Fruit fly (Drosophila melanogaster) whole organism, pupa: ENCODE data around the gene hh.

ENCODE experiments used
- CG10348 ChIP-seq: fragments of 200-800 bp; sonication (Bioruptor generic); IDR thresholded peaks from 2 replicates; pipeline ENCODE4 v1.3.6; 2022; ENCODE audit warnings: missing biosample characterization, missing genetic modification characterization
- CG12605 ChIP-seq: fragments of 200-800 bp; sonication (Bioruptor generic); IDR thresholded peaks from 2 replicates; pipeline ENCODE4 v1.3.6; 2022; ENCODE audit warnings: missing biosample characterization, missing genetic modification characterization
- CG13204 ChIP-seq: fragments of 200-800 bp; sonication (Bioruptor generic); optimal IDR thresholded peaks from 2 replicates; lab custom pipeline; 2018; ENCODE audit warnings: missing biosample characterization, mild to moderate bottlenecking, missing genetic modification characterization, moderate library complexity
- CG14655 ChIP-seq: fragments of 200-800 bp; sonication (Bioruptor generic); optimal IDR thresholded peaks from 3 replicates; lab custom pipeline; 2017; ENCODE audit warnings: mild to moderate bottlenecking, missing biosample characterization, missing genetic modification reagents, missing genetic modification characterization
- CG15710 ChIP-seq: fragments of 200-800 bp; sonication (Bioruptor generic); optimal IDR thresholded peaks from 2 replicates; lab custom pipeline; 2018; ENCODE audit warnings: missing biosample characterization, mild to moderate bottlenecking, missing genetic modification characterization, moderate library complexity
- CG17806 ChIP-seq: fragments of 200-800 bp; sonication (Bioruptor generic); optimal IDR thresholded peaks from 2 replicates; lab custom pipeline; 2018; ENCODE audit warnings: missing biosample characterization, mild to moderate bottlenecking, missing genetic modification characterization, moderate library complexity
- CG32121 ChIP-seq: fragments of 200-800 bp; sonication (Bioruptor generic); IDR thresholded peaks from 2 replicates; pipeline ENCODE4 v1.3.6; 2022; ENCODE audit warnings: missing biosample characterization, missing genetic modification characterization
- CG34367 ChIP-seq: fragments of 200-800 bp; sonication (Bioruptor generic); optimal IDR thresholded peaks from 2 replicates; lab custom pipeline; 2018; ENCODE audit warnings: missing biosample characterization, mild to moderate bottlenecking, missing genetic modification characterization
- CG4496 ChIP-seq: fragments of 200-800 bp; sonication (Bioruptor generic); IDR thresholded peaks from 3 replicates; pipeline ENCODE4 v1.3.6; 2022; ENCODE audit warnings: missing biosample characterization, missing genetic modification characterization
- CG8159 ChIP-seq: fragments of 200-800 bp; sonication (Bioruptor generic); optimal IDR thresholded peaks from 3 replicates; lab custom pipeline; 2018; ENCODE audit warnings: missing biosample characterization, mild to moderate bottlenecking, missing genetic modification characterization, moderate library complexity
- CG8301 ChIP-seq: fragments of 200-800 bp; sonication (Bioruptor generic); optimal IDR thresholded peaks from 2 replicates; lab custom pipeline; 2018; ENCODE audit warnings: missing biosample characterization, mild to moderate bottlenecking, missing genetic modification characterization
- CG9948 ChIP-seq: fragments of 200-800 bp; sonication (Bioruptor generic); optimal IDR thresholded peaks from 2 replicates; lab custom pipeline; 2018; ENCODE audit warnings: missing biosample characterization, mild to moderate bottlenecking, missing genetic modification characterization, moderate library complexity
- D1 ChIP-seq: fragments of 200-800 bp; sonication (Bioruptor generic); optimal IDR thresholded peaks from 2 replicates; lab custom pipeline; 2018; ENCODE audit warnings: missing biosample characterization, mild to moderate bottlenecking, missing genetic modification characterization, moderate library complexity
- EcR ChIP-seq: fragments of 200-800 bp; sonication (Bioruptor generic); optimal IDR thresholded peaks from 3 replicates; lab custom pipeline; 2019; ENCODE audit warnings: missing biosample characterization, missing genetic modification characterization, mild to moderate bottlenecking, moderate library complexity, missing genetic modification reagents
- Ets98B ChIP-seq: fragments of 200-800 bp; sonication (Bioruptor generic); IDR thresholded peaks from 2 replicates; pipeline ENCODE4 v1.3.6; 2022; ENCODE audit warnings: missing biosample characterization, missing genetic modification characterization
- Pif1A ChIP-seq: fragments of 200-800 bp; sonication (Bioruptor generic); optimal IDR thresholded peaks from 3 replicates; lab custom pipeline; 2016; ENCODE audit warnings: missing biosample characterization, missing genetic modification characterization
- Pif1B ChIP-seq: fragments of 200-800 bp; sonication (Bioruptor generic); optimal IDR thresholded peaks from 3 replicates; lab custom pipeline; 2016; ENCODE audit warnings: missing biosample characterization, missing genetic modification characterization
- Snoo ChIP-seq: fragments of 200-800 bp; sonication (Bioruptor generic); optimal IDR thresholded peaks from 3 replicates; lab custom pipeline; 2017; ENCODE audit warnings: missing biosample characterization, mild to moderate bottlenecking, missing genetic modification characterization, inconsistent platforms
- fd96Ca ChIP-seq: fragments of 200-800 bp; sonication (Bioruptor generic); IDR thresholded peaks from 3 replicates; pipeline ENCODE4 v1.3.6; 2022; ENCODE audit warnings: missing biosample characterization, missing genetic modification characterization
- gl ChIP-seq: fragments of 200-800 bp; sonication (Bioruptor generic); optimal IDR thresholded peaks from 2 replicates; lab custom pipeline; 2018; ENCODE audit warnings: missing biosample characterization, mild to moderate bottlenecking, missing genetic modification characterization
- rn ChIP-seq: fragments of 200-800 bp; sonication (Bioruptor generic); IDR thresholded peaks from 2 replicates; pipeline ENCODE4 v1.3.6; 2022; ENCODE audit warnings: missing biosample characterization, missing genetic modification characterization

The hh gene

DNA sequence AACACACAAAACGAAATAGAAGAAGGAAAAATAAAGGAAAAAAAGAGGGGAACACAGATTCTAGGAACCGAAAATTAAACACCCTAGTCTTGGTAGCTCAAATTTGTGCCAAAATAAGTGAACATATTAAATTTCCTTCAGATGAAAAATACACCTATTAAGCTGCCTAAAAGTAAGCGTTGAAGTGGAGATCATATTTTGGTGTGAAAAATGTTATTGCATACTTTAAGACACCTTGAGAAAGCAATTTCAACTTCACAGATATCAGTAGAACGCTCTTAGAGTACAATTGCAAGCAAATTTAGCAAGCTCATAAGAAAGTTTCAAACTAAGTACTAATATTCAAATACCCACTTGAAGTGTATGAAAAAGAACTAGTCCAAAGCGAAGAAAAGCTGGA is 31.0 kb downstream of the hh start:
- TF ChIP-seq CG34367 (tag; lab: Kevin White, UChicago) (no peak), CG4496 (no peak), CG13204 (GFP tag; lab: Kevin White, UChicago) (no peak), CG10348 (GFP tag; lab: Robert Waterston, UW) (no peak), CG32121 (GFP tag; lab: Robert Waterston, UW) (no peak), CG14655 (peak; percentile 13), Pif1B (GFP tag; lab: Kevin White, UChicago) (no peak), CG17806 (tag; lab: Kevin White, UChicago) (no peak), Pif1A (GFP tag; lab: Kevin White, UChicago) (no peak), CG8301 (tag; lab: Kevin White, UChicago) (peak; percentile 15), rn (GFP tag; lab: Robert Waterston, UW) (no peak), CG12605 (GFP tag; lab: Robert Waterston, UW) (no peak), D1 (tag; lab: Kevin White, UChicago) (no peak)

DNA sequence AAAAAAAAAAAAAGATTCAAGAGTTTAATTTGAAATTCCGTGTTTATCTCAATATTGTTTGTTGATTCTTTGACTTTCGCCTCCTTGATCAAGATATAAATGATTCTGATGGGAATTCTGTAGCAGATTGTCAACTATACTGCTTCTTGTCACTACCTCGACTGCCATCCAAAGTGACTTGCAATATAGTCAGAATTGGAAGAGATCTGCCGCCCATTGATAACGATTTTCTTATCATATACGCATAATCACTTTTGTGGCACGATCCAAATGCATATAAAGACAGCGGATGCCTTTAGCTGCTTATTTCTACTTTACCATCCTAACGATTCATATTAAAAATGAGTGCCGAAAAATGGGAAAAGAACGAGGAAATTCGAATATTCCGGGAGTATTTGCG is 42.5 kb downstream of the hh start, which contains the start of gene CG6738:
CG6738 (plus strand) TSS at position 301 of the 400 bp plus-strand sequence.
- TF ChIP-seq CG17806 (tag; lab: Kevin White, UChicago) (no peak), gl (tag; lab: Kevin White, UChicago) (no peak)

DNA sequence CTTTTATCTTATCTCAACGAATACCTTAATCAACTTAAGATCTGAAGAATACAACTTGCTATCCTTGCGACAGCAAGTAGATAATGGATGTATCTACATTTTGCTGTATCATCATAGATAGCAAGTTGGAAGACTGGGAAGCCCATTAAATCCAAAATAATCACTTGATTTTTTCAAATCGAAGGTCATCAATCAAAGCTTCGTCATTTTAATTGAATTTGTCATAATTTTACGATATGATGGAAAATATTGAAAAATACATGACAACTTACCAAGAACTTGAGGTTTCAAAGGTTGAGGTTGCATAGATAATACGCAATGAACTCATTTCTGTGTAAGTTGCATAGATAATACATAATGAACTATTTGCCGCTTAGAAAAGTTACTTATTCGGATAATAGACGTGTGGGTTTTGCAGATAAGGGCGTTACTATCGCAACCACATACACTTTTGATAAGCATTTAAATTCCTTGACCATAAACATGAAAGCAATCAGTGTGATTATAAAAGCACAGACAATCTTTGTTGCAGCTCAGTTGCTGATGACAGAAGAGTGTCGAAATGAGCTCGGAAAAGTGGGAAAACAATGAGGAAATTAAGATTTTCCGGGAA is 44.4 kb downstream of the hh start, which contains the start of gene CG6733:
CG6733 (plus strand) TSS at position 532 of the 613 bp plus-strand sequence.
- no peak for TF ChIP-seq Ets98B
- no peak for TF ChIP-seq CG34367 (tag; lab: Kevin White, UChicago)
- no peak for TF ChIP-seq gl (tag; lab: Kevin White, UChicago)
- TF ChIP-seq D1 (tag; lab: Kevin White, UChicago): no peak
- TF ChIP-seq CG4496: no peak
- no peak for TF ChIP-seq EcR
- TF ChIP-seq CG32121 (GFP tag; lab: Robert Waterston, UW): no peak
- TF ChIP-seq Snoo (tag; lab: Kevin White, UChicago): no peak
- TF ChIP-seq CG9948 (tag; lab: Kevin White, UChicago): no peak
- TF ChIP-seq CG8301 (tag; lab: Kevin White, UChicago): no peak
- no peak for TF ChIP-seq CG12605 (GFP tag; lab: Robert Waterston, UW)
- no peak for TF ChIP-seq fd96Ca
- no peak for TF ChIP-seq CG10348 (GFP tag; lab: Robert Waterston, UW)
- no peak for TF ChIP-seq CG15710 (tag; lab: Kevin White, UChicago)
- no peak for TF ChIP-seq rn (GFP tag; lab: Robert Waterston, UW)
- no peak for TF ChIP-seq Pif1B (GFP tag; lab: Kevin White, UChicago)
- TF ChIP-seq CG13204 (GFP tag; lab: Kevin White, UChicago): no peak
- TF ChIP-seq CG8159 (tag; lab: Kevin White, UChicago): no peak

DNA sequence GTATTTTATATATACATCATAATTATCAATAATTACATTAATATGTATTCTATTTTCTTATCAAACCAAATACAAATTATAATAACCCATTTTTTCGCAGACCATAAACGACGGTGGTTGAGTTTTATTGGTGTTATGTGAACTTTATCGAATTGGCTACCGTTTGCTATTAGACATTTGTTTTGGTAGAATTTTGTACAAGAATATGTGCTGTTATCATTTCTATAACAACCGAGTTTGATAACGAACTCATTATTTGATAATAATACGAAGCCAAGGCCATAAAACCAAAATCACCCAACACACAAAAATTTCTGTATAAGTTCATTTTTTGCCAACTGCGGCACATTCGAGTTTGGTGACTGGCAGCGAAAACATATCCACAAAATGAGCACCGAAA is 46.4 kb downstream of the hh start, which contains the start of gene CG17109:
CG17109 (plus strand) TSS at position 345 of the 400 bp plus-strand sequence.
- TF ChIP-seq EcR: no peak
- TF ChIP-seq gl (tag; lab: Kevin White, UChicago): no peak
- TF ChIP-seq CG32121 (GFP tag; lab: Robert Waterston, UW): no peak
- TF ChIP-seq rn (GFP tag; lab: Robert Waterston, UW): no peak
- TF ChIP-seq Snoo (tag; lab: Kevin White, UChicago): no peak
- TF ChIP-seq CG4496: no peak
- TF ChIP-seq Pif1B (GFP tag; lab: Kevin White, UChicago): no peak
- TF ChIP-seq D1 (tag; lab: Kevin White, UChicago): no peak
- no peak for TF ChIP-seq CG10348 (GFP tag; lab: Robert Waterston, UW)
- no peak for TF ChIP-seq CG13204 (GFP tag; lab: Kevin White, UChicago)
- no peak for TF ChIP-seq Ets98B
- no peak for TF ChIP-seq CG8159 (tag; lab: Kevin White, UChicago)
- TF ChIP-seq CG34367 (tag; lab: Kevin White, UChicago): no peak
- TF ChIP-seq CG14655: no peak
- no peak for TF ChIP-seq fd96Ca

DNA sequence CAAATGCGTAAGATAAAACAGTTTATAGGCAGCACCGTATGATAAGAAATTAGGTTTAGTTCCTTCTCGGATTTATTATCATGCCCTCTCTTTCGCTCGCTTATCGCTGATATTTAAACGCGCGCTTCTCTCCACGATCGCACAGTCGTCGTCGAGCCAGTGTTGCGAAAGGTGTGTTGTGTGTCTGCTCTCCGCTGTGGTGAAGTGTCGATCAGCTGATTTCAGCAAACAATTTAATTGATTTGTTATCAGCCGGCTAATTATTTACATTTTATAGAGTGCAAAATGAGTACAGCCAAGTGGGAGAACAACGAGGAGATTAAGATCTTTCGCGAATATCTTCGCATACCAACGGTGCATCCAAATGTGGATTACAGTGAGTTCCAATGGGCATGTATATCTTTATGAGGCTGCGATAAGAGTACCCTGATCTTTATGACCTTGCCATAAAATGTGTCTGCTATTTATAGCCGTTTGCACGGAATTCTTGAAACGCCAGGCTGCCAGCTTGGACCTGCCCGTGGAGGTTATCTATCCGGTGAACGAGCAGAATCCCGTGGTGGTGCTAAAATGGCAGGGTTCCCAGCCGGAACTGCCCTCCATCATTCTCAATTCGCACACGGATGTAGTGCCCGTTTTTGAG is 50.0 kb downstream of the hh start, which contains the start of the genes CG17110 and CG6726:
CG17110 (plus strand) TSS at position 139 of the 643 bp plus-strand sequence.
CG6726 (plus strand) TSS at position 139 of the 643 bp plus-strand sequence.
- TF ChIP-seq Pif1A (GFP tag; lab: Kevin White, UChicago) (no peak), CG13204 (GFP tag; lab: Kevin White, UChicago) (no peak), Pif1B (GFP tag; lab: Kevin White, UChicago) (no peak), CG9948 (tag; lab: Kevin White, UChicago) (no peak), fd96Ca (no peak), CG12605 (GFP tag; lab: Robert Waterston, UW) (no peak), Ets98B (no peak), CG34367 (tag; lab: Kevin White, UChicago) (no peak), CG17806 (tag; lab: Kevin White, UChicago) (no peak), CG10348 (GFP tag; lab: Robert Waterston, UW) (no peak), Snoo (tag; lab: Kevin White, UChicago) (no peak), CG14655 (no peak), rn (GFP tag; lab: Robert Waterston, UW) (no peak), CG8301 (tag; lab: Kevin White, UChicago) (no peak), EcR (no peak), gl (tag; lab: Kevin White, UChicago) (no peak), CG32121 (GFP tag; lab: Robert Waterston, UW) (no peak), CG4496 (no peak), CG8159 (tag; lab: Kevin White, UChicago) (no peak), CG15710 (tag; lab: Kevin White, UChicago) (no peak)
